Fruit fly (Drosophila melanogaster): ENCODE measurements around the gene CG11630.
A peak's percentile ranks its signal among the peaks of the same experiment; 100 is the strongest.

The CG11630 gene

DNA sequence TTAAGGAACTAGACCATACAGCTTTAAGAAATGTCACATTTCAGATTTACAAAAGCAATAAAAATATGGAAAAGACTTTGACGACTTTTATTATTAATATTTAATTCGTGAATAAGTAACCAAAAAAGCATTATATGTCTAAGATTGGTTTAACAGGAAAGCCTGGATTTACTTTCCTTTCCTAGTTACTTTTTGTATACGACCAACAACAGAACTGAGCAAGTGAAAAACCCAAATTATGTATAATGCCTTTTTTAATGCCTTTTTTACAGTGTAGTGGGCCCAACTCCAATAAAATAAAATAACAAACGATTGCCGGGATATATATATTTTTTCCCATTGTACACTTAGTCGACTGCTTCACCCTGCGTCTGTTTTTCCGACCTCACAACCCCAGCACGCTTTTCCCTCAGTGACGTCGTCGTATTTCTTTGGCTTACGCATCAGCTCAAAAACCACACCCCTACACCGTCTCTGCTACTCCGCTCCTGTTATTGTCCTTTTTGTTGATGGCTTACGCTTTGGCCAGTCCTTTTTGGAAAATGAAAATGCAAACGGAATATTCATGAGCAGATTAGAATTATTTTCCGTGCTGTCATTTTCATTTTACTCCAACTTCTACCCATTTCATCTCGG lies 1.0 kb upstream of the CG11630 start:
- peak; percentile 21 for TF ChIP-seq fd96Cb (tag; optimal IDR thresholded peaks at IDR 0.05)
- TF ChIP-seq toy (GFP tag; IDR thresholded peaks at IDR 0.05) = no peak
- TF ChIP-seq dan (GFP tag; IDR thresholded peaks at IDR 0.05) = no peak
- TF ChIP-seq CG9727 (GFP tag; optimal IDR thresholded peaks at IDR 0.05) = peak; percentile 35
- no peak for TF ChIP-seq CG8359 (GFP tag; optimal IDR thresholded peaks at IDR 0.05; ENCODE audit: borderline replicate concordance)
- TF ChIP-seq D (optimal IDR thresholded peaks at IDR 0.05) = no peak
- peak; percentile 44 for TF ChIP-seq D (GFP tag; optimal IDR thresholded peaks at IDR 0.05)
- no peak for TF ChIP-seq HLH4C (GFP tag; IDR thresholded peaks at IDR 0.05; ENCODE audit: partially characterized antibody)
- peak; percentile 20 for TF ChIP-seq slou (GFP tag; optimal IDR thresholded peaks at IDR 0.05)
- no peak for TF ChIP-seq Hmx (GFP tag; optimal IDR thresholded peaks at IDR 0.05)
- TF ChIP-seq CG9932 (GFP tag; IDR thresholded peaks at IDR 0.05) = no peak
- no peak for TF ChIP-seq E2f1 (GFP tag; IDR thresholded peaks at IDR 0.05)
- peak; percentile 3 for TF ChIP-seq az2 (GFP tag; optimal IDR thresholded peaks at IDR 0.05)
- no peak for TF ChIP-seq vvl (GFP tag; IDR thresholded peaks at IDR 0.05)
- peak; percentile 18 for TF ChIP-seq dmrt11E (tag; optimal IDR thresholded peaks at IDR 0.05)
- TF ChIP-seq CG2678 (tag; optimal IDR thresholded peaks at IDR 0.05) = peak; percentile 50
- peak; percentile 6 for TF ChIP-seq CG12391 (tag; optimal IDR thresholded peaks at IDR 0.05)
- TF ChIP-seq D19A (tag; optimal IDR thresholded peaks at IDR 0.05) = peak; percentile 1
- peak; percentile 54 for TF ChIP-seq CG18262 (tag; optimal IDR thresholded peaks at IDR 0.05)
- TF ChIP-seq CG7839 (tag; optimal IDR thresholded peaks at IDR 0.05) = peak; percentile 42
- no peak for TF ChIP-seq gro (GFP tag; optimal IDR thresholded peaks at IDR 0.05)
- peak; percentile 1 for TF ChIP-seq Hsf (GFP tag; optimal IDR thresholded peaks at IDR 0.05)
- TF ChIP-seq pros (GFP tag; optimal IDR thresholded peaks at IDR 0.05) = peak; percentile 60
- peak; percentile 82 for TF ChIP-seq sens (GFP tag)
- no peak for TF ChIP-seq jumu (GFP tag; optimal IDR thresholded peaks at IDR 0.05)
- TF ChIP-seq Hmr (GFP tag; optimal IDR thresholded peaks at IDR 0.05) = peak; percentile 31
- 0 out of 2 replicates have a peak, but pooled peaks have one; percentile 9 for TF ChIP-seq Xrp1 (GFP tag; IDR thresholded peaks at IDR 0.05)
- TF ChIP-seq Med (GFP tag) = peak; percentile 64
- TF ChIP-seq gem (tag; optimal IDR thresholded peaks at IDR 0.05) = peak; percentile 48
- TF ChIP-seq dmrt99B (tag; optimal IDR thresholded peaks at IDR 0.05) = peak; percentile 46
- peak; percentile 45 for TF ChIP-seq nmo (GFP tag; optimal IDR thresholded peaks at IDR 0.05)
- peak; percentile 31 for TF ChIP-seq CG2712 (tag; optimal IDR thresholded peaks at IDR 0.05)
- TF ChIP-seq eve (GFP tag; optimal IDR thresholded peaks at IDR 0.05) = peak in 1 of 2 experiments; percentile 64
- TF ChIP-seq CG8388 (GFP tag; optimal IDR thresholded peaks at IDR 0.05) = peak; percentile 16
- TF ChIP-seq lilli (GFP tag; optimal IDR thresholded peaks at IDR 0.05) = peak; percentile 1
- peak; percentile 59 for TF ChIP-seq phol (tag; optimal IDR thresholded peaks at IDR 0.05)
- TF ChIP-seq luna (GFP tag; optimal IDR thresholded peaks at IDR 0.05) = no peak
- TF ChIP-seq CG34376 (GFP tag; optimal IDR thresholded peaks at IDR 0.05) = no peak
- TF ChIP-seq row (GFP tag; IDR thresholded peaks at IDR 0.05) = 0 out of 3 replicates have a peak, but pooled peaks have one; percentile 16
- TF ChIP-seq CG14710 (tag; optimal IDR thresholded peaks at IDR 0.05) = peak; percentile 18
- peak; percentile 40 for TF ChIP-seq CG18599 (GFP tag; optimal IDR thresholded peaks at IDR 0.05)
- TF ChIP-seq CG15601 (tag; optimal IDR thresholded peaks at IDR 0.05) = peak; percentile 10
- peak; percentile 67; the same call in 2 of the 3 replicates for TF ChIP-seq CG17361 (GFP tag; IDR thresholded peaks at IDR 0.05)
- TF ChIP-seq CG17359 (tag; optimal IDR thresholded peaks at IDR 0.05) = peak; percentile 17
- peak; percentile 1 for TF ChIP-seq CG6813 (GFP tag; optimal IDR thresholded peaks at IDR 0.05)
- TF ChIP-seq CG12071 (GFP tag; optimal IDR thresholded peaks at IDR 0.05) = no peak
- TF ChIP-seq CoRest (tag; optimal IDR thresholded peaks at IDR 0.05) = peak; percentile 21
- TF ChIP-seq dpn (GFP tag; optimal IDR thresholded peaks at IDR 0.05) = peak in 1 of 2 experiments; percentile 1
- peak; percentile 24 for TF ChIP-seq CG3281 (GFP tag; optimal IDR thresholded peaks at IDR 0.05)

All from whole organism, embryonic.